Worm (Caenorhabditis elegans) whole organism, L2 larva: ENCODE data around the gene C31B8.16.

Source experiments
- ama-1 ChIP-seq: fragments of 150-350 bp; optimal IDR thresholded peaks from 2 replicates; lab custom pipeline; 2018; ENCODE audit warnings: inconsistent platforms
- elt-1 ChIP-seq: fragments of 150-350 bp; optimal IDR thresholded peaks from 2 replicates; lab custom pipeline; 2014; ENCODE audit warnings: missing biosample characterization, missing genetic modification characterization
- ztf-11 ChIP-seq: sonication (generic microtip); optimal IDR thresholded peaks from 2 replicates; lab custom pipeline; 2017; ENCODE audit warnings: missing biosample characterization, missing genetic modification characterization

DNA sequence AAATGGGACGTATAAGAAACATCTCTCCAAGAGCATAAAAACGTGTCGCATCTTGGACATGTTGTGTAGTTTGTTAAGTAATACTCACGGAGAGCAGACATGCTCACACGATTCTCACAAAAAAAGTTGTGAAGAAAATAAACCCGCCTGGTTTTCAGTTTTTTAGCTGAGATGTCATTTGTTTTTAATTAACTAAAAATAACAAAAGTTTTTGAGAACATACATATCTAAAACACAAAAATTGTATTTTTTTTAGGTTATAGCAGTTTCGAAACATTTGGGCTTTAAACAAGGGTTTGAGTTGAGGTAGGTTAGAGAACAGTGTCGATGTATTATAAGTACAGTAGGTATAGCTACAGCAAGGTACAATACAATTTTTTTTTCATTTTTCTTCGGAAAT is 34.9 kb downstream of the C31B8.16 start, which contains the start of gene srh-88:
- TF ChIP-seq ztf-11 (tag; lab: Kevin White, UChicago), result no peak
- TF ChIP-seq ama-1 (lab: Kevin White, UChicago), result no peak
- no peak for TF ChIP-seq elt-1 (tag; lab: Kevin White, UChicago)
